Worm (Caenorhabditis elegans) whole organism, L4 larva: ENCODE results near the gene srx-104.

Source experiments
- F44E2.7 ChIP-seq: fragments of 200-800 bp; sonication (Bioruptor generic); IDR thresholded peaks from 2 replicates; pipeline ENCODE4 v2.1.2; 2022; ENCODE audit warnings: missing genetic modification characterization, missing compliant biosample characterization
- F49E8.2 ChIP-seq: sonication (generic microtip); optimal IDR thresholded peaks from 2 replicates; lab custom pipeline; 2016; ENCODE audit warnings: missing compliant biosample characterization, mild to moderate bottlenecking, missing genetic modification characterization, borderline replicate concordance
- T20F7.1 ChIP-seq: fragments of 200-800 bp; sonication (Bioruptor generic); optimal IDR thresholded peaks from 2 replicates; lab custom pipeline; 2018; ENCODE audit warnings: mild to moderate bottlenecking, missing genetic modification characterization, missing compliant biosample characterization
- Y105C5A.15 ChIP-seq: fragments of 200-800 bp; sonication (Bioruptor generic); IDR thresholded peaks from 2 replicates; pipeline ENCODE4 v1.3.6; 2022; ENCODE audit warnings: missing genetic modification characterization, missing compliant biosample characterization
- Y5F2A.4 ChIP-seq: fragments of 200-800 bp; sonication (Bioruptor generic); optimal IDR thresholded peaks from 2 replicates; lab custom pipeline; 2018; ENCODE audit warnings: mild to moderate bottlenecking, missing genetic modification characterization, missing compliant biosample characterization
- aha-1 ChIP-seq: fragments of 150-350 bp; peaks from one replicate; lab custom pipeline; 2014; ENCODE audit warnings: missing biosample characterization, missing genetic modification characterization
- aly-2 ChIP-seq: sonication (generic microtip); optimal IDR thresholded peaks from 2 replicates; lab custom pipeline; 2018; ENCODE audit warnings: missing biosample characterization, missing genetic modification characterization
- arid-1 ChIP-seq: fragments of 200-800 bp; sonication (Bioruptor generic); conservative IDR thresholded peaks from 2 replicates; pipeline ENCODE4 v1.3.6; 2022; ENCODE audit warnings: missing genetic modification reagents, missing genetic modification characterization, missing compliant biosample characterization
- attf-4 ChIP-seq: sonication (generic microtip); optimal IDR thresholded peaks from 3 replicates; lab custom pipeline; 2017; ENCODE audit warnings: missing biosample characterization, missing genetic modification characterization
- ceh-20 ChIP-seq: fragments of 200-800 bp; sonication (Bioruptor generic); IDR thresholded peaks from 2 replicates; pipeline ENCODE4 v1.3.6; 2022; ENCODE audit warnings: missing genetic modification reagents, missing genetic modification characterization, missing compliant biosample characterization
- ceh-28 ChIP-seq: fragments of 150-350 bp; optimal IDR thresholded peaks from 2 replicates; lab custom pipeline; 2014; ENCODE audit warnings: missing biosample characterization, missing genetic modification reagents, missing genetic modification characterization
- ceh-32 ChIP-seq: sonication (generic microtip); optimal IDR thresholded peaks from 2 replicates; lab custom pipeline; 2016; ENCODE audit warnings: mild to moderate bottlenecking, missing genetic modification characterization, missing compliant biosample characterization; ENCODE audit not compliant: poor library complexity
- ceh-44 ChIP-seq: fragments of 200-800 bp; sonication (Bioruptor generic); IDR thresholded peaks from 2 replicates; pipeline ENCODE4 v1.3.6; 2022; ENCODE audit warnings: missing genetic modification reagents, missing genetic modification characterization, missing compliant biosample characterization
- ceh-62 ChIP-seq: sonication (generic microtip); optimal IDR thresholded peaks from 2 replicates; lab custom pipeline; 2017; ENCODE audit warnings: missing biosample characterization, missing genetic modification characterization
- ceh-82 ChIP-seq: sonication (generic microtip); optimal IDR thresholded peaks from 2 replicates; lab custom pipeline; 2017; ENCODE audit warnings: missing biosample characterization, missing genetic modification characterization
- ces-1 ChIP-seq: fragments of 150-350 bp; sonication (generic microtip); optimal IDR thresholded peaks from 4 replicates; lab custom pipeline; 2014; ENCODE audit warnings: missing biosample characterization, missing genetic modification reagents, missing genetic modification characterization
- ctbp-1 ChIP-seq: fragments of 200-800 bp; sonication (Bioruptor generic); IDR thresholded peaks from 2 replicates; pipeline ENCODE4 v1.3.6; 2022; ENCODE audit warnings: missing genetic modification reagents, missing genetic modification characterization, missing compliant biosample characterization
- daf-16 ChIP-seq, 3 experiments: sonication (generic microtip); optimal IDR thresholded peaks; 2 replicates each; lab custom pipeline; 2016 to 2017; ENCODE audit warnings: missing genetic modification characterization in 3 of 3, missing genetic modification reagents in 3 of 3, mild to moderate bottlenecking in 2 of 3, missing compliant biosample characterization in 2 of 3, missing biosample characterization in 1 of 3, moderate library complexity in 1 of 3
- dmd-6 ChIP-seq: fragments of 200-800 bp; sonication (Bioruptor generic); IDR thresholded peaks from 2 replicates; pipeline ENCODE4 v1.3.6; 2022; ENCODE audit warnings: missing genetic modification reagents, missing genetic modification characterization, missing compliant biosample characterization
- dmd-8 ChIP-seq: fragments of 200-800 bp; sonication (Bioruptor generic); IDR thresholded peaks from 2 replicates; pipeline ENCODE4 v1.3.6; 2022; ENCODE audit warnings: missing genetic modification characterization, missing compliant biosample characterization
- dmd-9 ChIP-seq: fragments of 200-800 bp; sonication (Bioruptor generic); IDR thresholded peaks from 2 replicates; pipeline ENCODE4 v1.3.6; 2022; ENCODE audit warnings: missing genetic modification reagents, missing genetic modification characterization, missing compliant biosample characterization
- dpl-1 ChIP-seq: fragments of 150-350 bp; optimal IDR thresholded peaks from 2 replicates; lab custom pipeline; 2014; ENCODE audit warnings: missing biosample characterization, missing genetic modification reagents, missing genetic modification characterization
- hlh-11 ChIP-seq: fragments of 200-800 bp; sonication (Bioruptor generic); optimal IDR thresholded peaks from 2 replicates; lab custom pipeline; 2018; ENCODE audit warnings: mild to moderate bottlenecking, missing genetic modification characterization, missing compliant biosample characterization
- hlh-30 ChIP-seq: sonication (generic microtip); optimal IDR thresholded peaks from 2 replicates; lab custom pipeline; 2017; ENCODE audit warnings: antibody characterized with exemption, mild to moderate bottlenecking, missing genetic modification characterization, missing compliant biosample characterization; ENCODE audit not compliant: insufficient read depth
- lin-1 ChIP-seq: fragments of 200-800 bp; sonication (Bioruptor generic); IDR thresholded peaks from 2 replicates; pipeline ENCODE4 v1.3.6; 2022; ENCODE audit warnings: missing genetic modification reagents, missing genetic modification characterization, missing compliant biosample characterization
- mdt-29 ChIP-seq: fragments of 200-800 bp; sonication (Bioruptor generic); IDR thresholded peaks from 2 replicates; pipeline ENCODE4 v1.3.6; 2022; ENCODE audit warnings: missing genetic modification reagents, missing genetic modification characterization, missing compliant biosample characterization
- mep-1 ChIP-seq: fragments of 150-350 bp; sonication (generic microtip); optimal IDR thresholded peaks from 3 replicates; lab custom pipeline; 2014; ENCODE audit warnings: missing biosample characterization, missing genetic modification characterization
- nhr-102 ChIP-seq: sonication (generic microtip); optimal IDR thresholded peaks from 2 replicates; lab custom pipeline; 2016; ENCODE audit warnings: mild to moderate bottlenecking, missing genetic modification characterization, moderate library complexity, missing compliant biosample characterization
- nhr-11 ChIP-seq: fragments of 150-350 bp; optimal IDR thresholded peaks from 2 replicates; lab custom pipeline; 2014; ENCODE audit warnings: missing biosample characterization, missing genetic modification characterization
- nhr-41 ChIP-seq: fragments of 200-800 bp; sonication (Bioruptor generic); IDR thresholded peaks from 2 replicates; pipeline ENCODE4 v1.3.6; 2022; ENCODE audit warnings: missing genetic modification reagents, missing genetic modification characterization, missing compliant biosample characterization
- nhr-76 ChIP-seq: fragments of 150-350 bp; optimal IDR thresholded peaks from 2 replicates; lab custom pipeline; 2014; ENCODE audit warnings: missing biosample characterization, missing genetic modification characterization
- nhr-77 ChIP-seq: fragments of 150-350 bp; optimal IDR thresholded peaks from 2 replicates; lab custom pipeline; 2014; ENCODE audit warnings: missing biosample characterization, missing genetic modification characterization
- pqm-1 ChIP-seq: sonication (generic microtip); optimal IDR thresholded peaks from 2 replicates; lab custom pipeline; 2017; ENCODE audit warnings: missing biosample characterization, missing genetic modification characterization
- set-16 ChIP-seq: fragments of 200-800 bp; sonication (Bioruptor generic); IDR thresholded peaks from 2 replicates; pipeline ENCODE4 v1.3.6; 2022; ENCODE audit warnings: missing genetic modification reagents, missing genetic modification characterization, missing compliant biosample characterization
- unc-39 ChIP-seq: sonication (generic microtip); optimal IDR thresholded peaks from 2 replicates; lab custom pipeline; 2017; ENCODE audit warnings: missing biosample characterization, missing genetic modification characterization
- unc-62 ChIP-seq, 3 experiments: fragments of 150-350 bp in 1 of 3; sonication (generic microtip); optimal IDR thresholded peaks in 2 of 3; peaks in 1 of 3; 1 replicate in 1 of 3; 2 replicates in 2 of 3; lab custom pipeline; 2014 to 2017; ENCODE audit warnings: missing biosample characterization in 3 of 3, missing genetic modification characterization in 3 of 3, missing genetic modification reagents in 3 of 3, missing genotype in 1 of 3
- ztf-11 ChIP-seq: fragments of 150-350 bp; optimal IDR thresholded peaks from 2 replicates; lab custom pipeline; 2014; ENCODE audit warnings: missing biosample characterization, missing genetic modification characterization
- ztf-7 ChIP-seq: fragments of 150-350 bp; optimal IDR thresholded peaks from 2 replicates; lab custom pipeline; 2014; ENCODE audit warnings: missing biosample characterization, missing genetic modification characterization

Gene srx-104

DNA sequence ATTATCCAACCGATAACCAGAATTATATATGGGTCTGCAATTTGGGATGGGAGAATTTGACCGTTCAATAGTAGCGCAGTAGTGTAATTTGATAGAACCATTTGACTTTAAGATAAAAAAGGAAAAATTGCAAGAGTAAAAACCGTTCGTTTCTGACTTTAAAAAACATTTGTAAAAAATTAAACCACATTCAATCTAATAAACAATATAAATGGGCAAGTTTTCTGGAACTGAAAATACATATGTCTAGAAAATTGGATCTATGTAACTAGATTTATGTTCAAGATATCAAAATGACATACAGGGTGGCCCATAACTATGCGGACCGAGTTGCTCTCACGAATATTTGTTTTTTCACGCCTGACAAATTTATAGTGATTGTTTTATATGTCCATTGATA lies 4.8 kb downstream of the srx-104 start, which contains the start of gene srx-102:
srx-102 (minus strand) TSS at position 101 of the 400 bp plus-strand sequence.
- TF ChIP-seq ztf-7 (tag; lab: Kevin White, UChicago) (no peak), nhr-11 (tag; lab: Kevin White, UChicago) (no peak), ceh-44 (GFP tag; lab: Robert Waterston, UW) (no peak), unc-62 (GFP tag; optimal IDR thresholded peaks at IDR 0.05 in 1 of 2; lab: Kevin White, UChicago) (peak in 1 of 2 experiments; percentile 45), unc-62 (tag; optimal IDR thresholded peaks at IDR 0.05; lab: Kevin White, UChicago) (no peak), pqm-1 (no peak), dmd-9 (no peak), ztf-11 (tag; lab: Kevin White, UChicago) (no peak)

DNA sequence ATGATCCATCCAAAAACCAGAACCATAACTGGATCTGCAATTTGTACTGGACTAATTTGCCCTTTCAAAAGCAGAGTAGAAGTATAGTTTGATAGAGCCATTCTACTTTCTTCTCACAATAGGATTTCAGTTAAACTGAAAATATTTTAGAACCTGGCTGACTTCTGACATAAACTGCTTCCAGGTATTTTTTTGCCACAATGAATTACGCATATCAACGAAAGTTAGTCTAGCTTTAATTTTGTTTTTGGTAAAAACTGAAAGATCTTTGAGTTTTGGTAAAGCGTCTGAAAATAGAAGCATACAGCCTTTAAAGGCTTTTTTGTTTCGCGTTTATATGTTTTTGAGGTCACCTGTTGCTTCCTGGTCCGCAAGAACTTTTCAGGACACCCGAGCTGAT lies 8.8 kb downstream of the srx-104 start, which contains the start of gene srx-101:
srx-101 (minus strand) TSS at position 101 of the 400 bp plus-strand sequence.
- TF ChIP-seq aha-1 (peak; percentile 34), arid-1 (GFP tag; lab: Robert Waterston, UW) (no peak)

DNA sequence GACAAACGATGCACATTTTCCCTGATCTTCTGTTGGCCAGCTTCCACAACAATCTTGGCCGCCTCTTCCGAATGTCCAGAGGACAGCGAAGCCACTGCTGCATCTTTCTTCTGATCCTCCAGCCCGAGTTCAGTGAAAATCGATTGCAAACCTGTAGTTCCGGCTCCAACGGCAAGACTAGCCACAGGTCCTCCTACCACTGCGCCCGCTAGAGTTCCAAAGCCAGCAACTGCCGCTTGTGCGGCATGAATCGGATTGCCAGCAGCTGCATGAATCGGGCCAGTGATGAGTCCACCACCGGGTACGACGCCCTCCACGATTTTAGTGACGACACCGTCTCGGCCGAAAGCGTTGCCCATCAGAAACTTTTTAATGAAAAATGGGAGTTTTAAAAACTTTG lies 11.2 kb downstream of the srx-104 start, which contains the start of gene ifas-1:
ifas-1 (minus strand) TSS at position 387 of the 400 bp plus-strand sequence.
- peak; percentile 70 for TF ChIP-seq set-16 (GFP tag; lab: Robert Waterston, UW)
- TF ChIP-seq arid-1 (GFP tag; lab: Robert Waterston, UW), result no peak
- TF ChIP-seq ctbp-1 (GFP tag; lab: Robert Waterston, UW), result no peak

DNA sequence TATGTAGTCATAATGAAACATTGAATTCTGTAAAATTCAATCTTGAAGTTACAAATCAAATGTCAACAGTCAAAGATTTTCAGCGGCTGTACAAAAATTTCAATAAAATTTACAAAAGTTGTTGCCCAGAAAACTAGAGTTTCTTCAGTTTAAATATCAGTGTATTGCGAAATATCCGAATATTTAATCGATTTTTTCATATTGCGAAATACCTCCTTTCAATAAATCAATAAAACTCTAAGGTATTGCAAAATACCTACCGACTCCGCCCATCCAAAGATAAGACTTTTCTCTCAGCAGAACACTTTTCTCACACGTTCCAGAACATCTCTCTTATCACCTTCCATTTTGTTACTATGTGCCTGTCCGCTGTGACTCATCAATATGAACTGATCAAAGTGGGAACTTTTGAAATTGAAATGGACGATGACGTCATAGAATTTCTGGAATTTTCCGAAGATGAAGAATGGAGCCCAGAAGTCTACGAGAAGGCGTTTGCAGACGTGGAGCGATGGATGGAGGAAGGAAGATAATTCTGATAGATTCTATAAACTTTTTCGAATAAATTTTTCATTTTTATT lies 14.9 kb downstream of the srx-104 start:
- TF ChIP-seq nhr-41 (no peak), dmd-9 (no peak), pqm-1 (peak; percentile 5), ceh-28 (peak; percentile 40), F49E8.2 (tag; lab: Kevin White, UChicago) (no peak), ztf-7 (tag; lab: Kevin White, UChicago) (no peak), nhr-76 (tag; lab: Kevin White, UChicago) (no peak), dmd-6 (peak; percentile 42; the same call in 1 of the 2 replicates), Y105C5A.15 (GFP tag; lab: Robert Waterston, UW) (no peak), ceh-82 (no peak), unc-39 (no peak), F44E2.7 (GFP tag; lab: Robert Waterston, UW) (no peak), mep-1 (tag; lab: Kevin White, UChicago) (no peak), ceh-62 (tag; lab: Kevin White, UChicago) (no peak), aly-2 (tag; lab: Kevin White, UChicago) (no peak), ceh-44 (GFP tag; lab: Robert Waterston, UW) (no peak), Y5F2A.4 (GFP tag; lab: Kevin White, UChicago) (no peak), ztf-11 (tag; lab: Kevin White, UChicago) (no peak), lin-1 (GFP tag; lab: Robert Waterston, UW) (no peak), hlh-11 (no peak), attf-4 (tag; lab: Kevin White, UChicago) (no peak), ceh-32 (tag; lab: Kevin White, UChicago) (no peak), ceh-20 (no peak), ctbp-1 (GFP tag; lab: Robert Waterston, UW) (no peak), T20F7.1 (GFP tag; lab: Kevin White, UChicago) (no peak), dmd-8 (no peak), nhr-77 (no peak), hlh-30 (no peak), nhr-102 (tag; lab: Kevin White, UChicago) (no peak), dpl-1 (GFP tag; lab: Kevin White, UChicago) (no peak), mdt-29 (GFP tag; lab: Robert Waterston, UW) (no peak; the same call in 1 of the 2 replicates), daf-16 (GFP tag; optimal IDR thresholded peaks at IDR 0.05; lab: Kevin White, UChicago) (no peak), daf-16 (tag; optimal IDR thresholded peaks at IDR 0.05; lab: Kevin White, UChicago) (peak; percentile 21), ces-1 (GFP tag; lab: Kevin White, UChicago) (no peak)
